Worm (Caenorhabditis elegans): Measurements from ENCODE around the gene srx-136.
A peak's percentile ranks its signal among the peaks of the same experiment; 100 is the strongest.

The srx-136 gene

DNA sequence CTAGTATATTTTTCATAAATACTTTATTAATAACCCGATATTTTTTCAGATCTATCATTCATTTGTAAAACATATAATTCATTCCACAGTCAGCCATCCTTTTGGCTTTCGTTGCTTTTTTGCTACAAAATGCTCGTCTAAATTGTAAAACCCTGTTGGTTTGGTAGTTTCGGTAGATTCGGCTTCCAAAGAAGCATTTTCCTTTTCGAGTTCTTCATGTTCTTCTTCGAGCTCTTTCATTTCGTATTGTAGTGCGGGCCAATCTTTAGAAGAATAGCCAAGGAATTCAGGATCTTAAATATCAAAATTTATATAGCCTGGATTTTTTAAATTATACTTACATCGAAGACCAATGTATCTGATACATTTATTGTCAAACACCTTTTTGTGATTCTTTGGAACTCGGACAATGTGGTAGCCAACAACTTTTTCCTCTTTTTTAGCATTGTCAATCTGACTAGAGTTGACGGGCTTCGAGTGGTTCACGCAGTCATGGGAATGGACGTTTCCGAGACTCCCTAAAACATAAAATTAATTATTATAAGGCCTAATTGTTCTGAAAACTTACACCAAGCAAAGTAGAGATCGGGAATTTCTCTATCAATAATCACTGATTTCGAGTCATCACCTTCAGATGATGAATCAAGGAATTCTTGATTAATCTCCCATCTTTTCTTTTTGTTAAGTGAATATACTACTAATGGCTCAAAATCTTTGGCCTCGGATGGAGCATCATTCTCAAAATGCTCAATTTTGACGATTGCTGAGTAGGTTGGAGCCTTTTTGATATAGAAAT, 51.1 kb downstream of the srx-136 start (continued):
- TF ChIP-seq Y95B8A.8 (GFP tag; IDR thresholded peaks at IDR 0.05) = peak; percentile 71; the same call in 1 of the 2 replicates
- TF ChIP-seq somi-1 (GFP tag; optimal IDR thresholded peaks at IDR 0.05) = no peak
- no peak for TF ChIP-seq lsl-1 (GFP tag; optimal IDR thresholded peaks at IDR 0.05)
- TF ChIP-seq unc-130 (GFP tag; optimal IDR thresholded peaks at IDR 0.05) = no peak
- TF ChIP-seq tlf-1 (GFP tag; optimal IDR thresholded peaks at IDR 0.05) = no peak
- no peak for TF ChIP-seq B0035.1 (tag; optimal IDR thresholded peaks at IDR 0.05)
- no peak for TF ChIP-seq lir-1 (GFP tag; conservative IDR thresholded peaks at IDR 0.05)
- TF ChIP-seq ZK185.1 (tag; optimal IDR thresholded peaks at IDR 0.05; ENCODE audit: poor library complexity, severe bottlenecking) = no peak
- no peak for TF ChIP-seq egrh-3 (GFP tag; IDR thresholded peaks at IDR 0.05)
- no peak for TF ChIP-seq bed-2 (GFP tag; IDR thresholded peaks at IDR 0.05)
- no peak for TF ChIP-seq hrde-1 (tag; optimal IDR thresholded peaks at IDR 0.05; ENCODE audit: borderline replicate concordance)
- no peak for TF ChIP-seq F37B4.10 (GFP tag; IDR thresholded peaks at IDR 0.05)
- 0 out of 2 replicates have a peak, but pooled peaks have one; percentile 8 for TF ChIP-seq attf-3 (GFP tag; conservative IDR thresholded peaks at IDR 0.05)
- no peak for TF ChIP-seq dpl-1 (GFP tag; optimal IDR thresholded peaks at IDR 0.05)
- no peak for TF ChIP-seq atf-7 (tag; optimal IDR thresholded peaks at IDR 0.05)
- TF ChIP-seq D2030.7 (GFP tag; IDR thresholded peaks at IDR 0.05) = no peak
- no peak for TF ChIP-seq sptf-2 (GFP tag; optimal IDR thresholded peaks at IDR 0.05)
- TF ChIP-seq madf-8 (GFP tag; conservative IDR thresholded peaks at IDR 0.05) = no peak
- no peak for TF ChIP-seq lag-1 (GFP tag; IDR thresholded peaks at IDR 0.05)
- TF ChIP-seq C17E4.6 (GFP tag; IDR thresholded peaks at IDR 0.05) = no peak
- TF ChIP-seq mes-4 (tag; optimal IDR thresholded peaks at IDR 0.05) = no peak
- TF ChIP-seq ekl-4 (GFP tag; IDR thresholded peaks at IDR 0.05) = no peak; the same call in 1 of the 2 replicates
- no peak for TF ChIP-seq mel-28 (tag; optimal IDR thresholded peaks at IDR 0.05; ENCODE audit: borderline replicate concordance)
- TF ChIP-seq F52B5.7 (tag; optimal IDR thresholded peaks at IDR 0.05) = no peak
- no peak for TF ChIP-seq F57A8.1 (GFP tag; optimal IDR thresholded peaks at IDR 0.05)
- TF ChIP-seq ccch-3 (GFP tag; optimal IDR thresholded peaks at IDR 0.05) = no peak
- TF ChIP-seq nhr-179 (tag; optimal IDR thresholded peaks at IDR 0.05) = no peak
- TF ChIP-seq C06A6.2 (GFP tag; conservative IDR thresholded peaks at IDR 0.05) = no peak
- no peak for TF ChIP-seq cebp-1 (GFP tag; IDR thresholded peaks at IDR 0.05)
- peak; percentile 29 for TF ChIP-seq cebp-1 (tag; optimal IDR thresholded peaks at IDR 0.05)
- peak; percentile 57 for TF ChIP-seq dox-1 (GFP tag; IDR thresholded peaks at IDR 0.05)
- TF ChIP-seq sea-2 (GFP tag; IDR thresholded peaks at IDR 0.05) = no peak
- no peak for TF ChIP-seq ztf-18 (tag; optimal IDR thresholded peaks at IDR 0.05)
- TF ChIP-seq ceh-58 (GFP tag; IDR thresholded peaks at IDR 0.05) = no peak
- TF ChIP-seq Y79H2A.3 (GFP tag; conservative IDR thresholded peaks at IDR 0.05) = peak; percentile 6; the same call in 1 of the 2 replicates
